Worm (Caenorhabditis elegans) whole organism, L1 larva: ENCODE data around the gene F42G2.2.

Source experiments
- fkh-10 ChIP-seq: sonication (generic microtip); optimal IDR thresholded peaks from 2 replicates; lab custom pipeline; 2017; ENCODE audit warnings: missing biosample characterization, missing genetic modification reagents, missing genetic modification characterization
- fkh-8 ChIP-seq: sonication (generic microtip); optimal IDR thresholded peaks from 2 replicates; lab custom pipeline; 2016; ENCODE audit warnings: mild to moderate bottlenecking, missing genetic modification characterization, missing compliant biosample characterization
- unc-98 ChIP-seq: fragments of 200-800 bp; sonication (Bioruptor generic); IDR thresholded peaks from 2 replicates; pipeline ENCODE4 v1.3.6; 2022; ENCODE audit warnings: missing genetic modification characterization, missing compliant biosample characterization

ce11 chrII:2411093-2411492, 10.9 kb upstream of the F42G2.2 start:
- TF ChIP-seq fkh-10 = no peak
- no peak for TF ChIP-seq unc-98 (GFP tag; lab: Robert Waterston, UW)
- no peak for TF ChIP-seq fkh-8 (tag; lab: Kevin White, UChicago)
